Fruit fly (Drosophila melanogaster) whole organism, embryonic: ENCODE data around the gene RhoGEF4.

Source experiments
- Atf6 ChIP-seq: fragments of 200-800 bp; sonication (Bioruptor generic); IDR thresholded peaks from 2 replicates; pipeline ENCODE4 v1.3.6; 2022; ENCODE audit warnings: missing biosample characterization, missing genetic modification characterization
- CG1024 ChIP-seq: fragments of 200-800 bp; sonication (Bioruptor generic); IDR thresholded peaks from 2 replicates; pipeline ENCODE4 v1.3.6; 2022; ENCODE audit warnings: missing biosample characterization, missing genetic modification characterization
- CG10543 ChIP-seq: fragments of 200-800 bp; sonication (Bioruptor generic); optimal IDR thresholded peaks from 3 replicates; lab custom pipeline; 2017; ENCODE audit warnings: missing biosample characterization, mild to moderate bottlenecking, missing genetic modification characterization, moderate library complexity
- CG12659 ChIP-seq: fragments of 200-800 bp; sonication (Bioruptor generic); optimal IDR thresholded peaks from 3 replicates; lab custom pipeline; 2017; ENCODE audit warnings: mild to moderate bottlenecking, missing biosample characterization, missing genetic modification reagents, missing genetic modification characterization
- CG15514 ChIP-seq: fragments of 200-800 bp; sonication (Bioruptor generic); optimal IDR thresholded peaks from 3 replicates; lab custom pipeline; 2017; ENCODE audit warnings: missing biosample characterization, missing genetic modification characterization, mild to moderate bottlenecking, moderate library complexity, missing genetic modification reagents
- CG16815 ChIP-seq: fragments of 200-800 bp; sonication (Bioruptor generic); optimal IDR thresholded peaks from 3 replicates; lab custom pipeline; 2017; ENCODE audit warnings: missing biosample characterization, mild to moderate bottlenecking, missing genetic modification characterization
- CG16863 ChIP-seq: fragments of 200-800 bp; sonication (Bioruptor generic); optimal IDR thresholded peaks from 3 replicates; lab custom pipeline; 2016; ENCODE audit warnings: missing biosample characterization, missing genetic modification characterization
- CG17186 ChIP-seq: fragments of 200-800 bp; sonication (Bioruptor generic); optimal IDR thresholded peaks from 3 replicates; lab custom pipeline; 2017; ENCODE audit warnings: missing biosample characterization, missing genetic modification reagents, missing genetic modification characterization
- CG17612 ChIP-seq: fragments of 200-800 bp; sonication (Bioruptor generic); IDR thresholded peaks from 2 replicates; pipeline ENCODE4 v1.3.6; 2022; ENCODE audit warnings: missing biosample characterization, missing genetic modification characterization
- CG18262 ChIP-seq: fragments of 200-800 bp; optimal IDR thresholded peaks from 3 replicates; lab custom pipeline; 2019; ENCODE audit warnings: missing biosample characterization, mild to moderate bottlenecking, missing genetic modification characterization, moderate library complexity
- CG3163 ChIP-seq: fragments of 200-800 bp; sonication (Bioruptor generic); optimal IDR thresholded peaks from 3 replicates; lab custom pipeline; 2016; ENCODE audit warnings: missing biosample characterization, missing genetic modification characterization
- CG32767 ChIP-seq: fragments of 200-800 bp; sonication (Bioruptor generic); IDR thresholded peaks from 2 replicates; pipeline ENCODE4 v1.3.6; 2022; ENCODE audit warnings: missing biosample characterization, missing genetic modification characterization
- CG34422 ChIP-seq: fragments of 200-800 bp; sonication (Bioruptor generic); IDR thresholded peaks from 3 replicates; pipeline ENCODE4 v1.3.6; 2022; ENCODE audit warnings: missing biosample characterization, missing genetic modification characterization
- CG43689 ChIP-seq: fragments of 200-800 bp; sonication (Bioruptor generic); IDR thresholded peaks from 2 replicates; pipeline ENCODE4 v1.3.6; 2022; ENCODE audit warnings: missing biosample characterization, missing genetic modification characterization
- CG4707 ChIP-seq: fragments of 200-800 bp; sonication (Bioruptor generic); optimal IDR thresholded peaks from 2 replicates; lab custom pipeline; 2018; ENCODE audit warnings: missing biosample characterization, mild to moderate bottlenecking, missing genetic modification characterization, moderate library complexity
- CG4820 ChIP-seq: fragments of 200-800 bp; sonication (Bioruptor generic); optimal IDR thresholded peaks from 3 replicates; lab custom pipeline; 2016; ENCODE audit warnings: missing biosample characterization, missing genetic modification characterization
- CG6272 ChIP-seq: fragments of 200-800 bp; sonication (Bioruptor generic); IDR thresholded peaks from 2 replicates; pipeline ENCODE4 v1.3.6; 2022; ENCODE audit warnings: missing biosample characterization, missing genetic modification characterization
- CG8359 ChIP-seq: fragments of 200-800 bp; sonication (Bioruptor generic); optimal IDR thresholded peaks from 2 replicates; lab custom pipeline; 2017; ENCODE audit warnings: missing biosample characterization, mild to moderate bottlenecking, missing genetic modification characterization, borderline replicate concordance
- CG9727 ChIP-seq: fragments of 200-800 bp; sonication (Bioruptor generic); optimal IDR thresholded peaks from 3 replicates; lab custom pipeline; 2017; ENCODE audit warnings: missing biosample characterization, mild to moderate bottlenecking, missing genetic modification characterization
- CoRest ChIP-seq: fragments of 200-800 bp; sonication (Bioruptor generic); optimal IDR thresholded peaks from 3 replicates; lab custom pipeline; 2018; ENCODE audit warnings: missing biosample characterization, mild to moderate bottlenecking, missing genetic modification characterization, moderate library complexity
- Drgx ChIP-seq: fragments of 200-800 bp; sonication (Bioruptor generic); IDR thresholded peaks from 2 replicates; pipeline ENCODE4 v1.3.6; 2022; ENCODE audit warnings: missing biosample characterization, missing genetic modification characterization
- Fer2 ChIP-seq: fragments of 200-800 bp; sonication (Bioruptor generic); optimal IDR thresholded peaks from 2 replicates; lab custom pipeline; 2018; ENCODE audit warnings: missing biosample characterization, mild to moderate bottlenecking, missing genetic modification characterization, moderate library complexity
- GATAe ChIP-seq: fragments of 200-800 bp; sonication (Bioruptor generic); conservative IDR thresholded peaks from 2 replicates; pipeline ENCODE4 v1.3.6; 2022; ENCODE audit warnings: missing biosample characterization, missing genetic modification characterization
- Gug ChIP-seq: fragments of 200-800 bp; sonication (Bioruptor generic); IDR thresholded peaks from 4 replicates; pipeline ENCODE4 v1.3.6; 2022; ENCODE audit warnings: missing biosample characterization, missing genetic modification characterization
- HLH4C ChIP-seq: fragments of 200-800 bp; sonication (Bioruptor generic); IDR thresholded peaks from 3 replicates; pipeline ENCODE4 v1.3.6; 2022; ENCODE audit warnings: missing biosample characterization, missing genetic modification characterization; ENCODE audit not compliant: partially characterized antibody
- HLHmδ ChIP-seq: fragments of 200-800 bp; sonication (Bioruptor generic); optimal IDR thresholded peaks from 2 replicates; lab custom pipeline; 2018; ENCODE audit warnings: missing biosample characterization, mild to moderate bottlenecking, missing genetic modification characterization, moderate library complexity
- Kr ChIP-seq: fragments of 200-800 bp; sonication (Bioruptor generic); optimal IDR thresholded peaks from 2 replicates; lab custom pipeline; 2017; ENCODE audit warnings: missing biosample characterization, mild to moderate bottlenecking, missing genetic modification characterization
- MTF-1 ChIP-seq: fragments of 200-800 bp; sonication (Bioruptor generic); optimal IDR thresholded peaks from 2 replicates; lab custom pipeline; 2018; ENCODE audit warnings: missing biosample characterization, mild to moderate bottlenecking, missing genetic modification characterization, borderline replicate concordance
- ab ChIP-seq: fragments of 200-800 bp; sonication (Bioruptor generic); optimal IDR thresholded peaks from 2 replicates; lab custom pipeline; 2016; ENCODE audit warnings: missing biosample characterization, missing genetic modification characterization
- ato ChIP-seq: fragments of 200-800 bp; sonication (Bioruptor generic); IDR thresholded peaks from 2 replicates; pipeline ENCODE4 v1.3.6; 2022; ENCODE audit warnings: missing biosample characterization, missing genetic modification characterization; ENCODE audit not compliant: partially characterized antibody
- chinmo ChIP-seq: fragments of 200-800 bp; sonication (Bioruptor generic); IDR thresholded peaks from 4 replicates; pipeline ENCODE4 v1.3.6; 2022; ENCODE audit warnings: missing biosample characterization, missing genetic modification characterization; ENCODE audit not compliant: partially characterized antibody
- chm ChIP-seq: fragments of 200-800 bp; sonication (Bioruptor generic); IDR thresholded peaks from 2 replicates; pipeline ENCODE4 v1.3.6; 2022; ENCODE audit warnings: missing biosample characterization, missing genetic modification characterization
- ci ChIP-seq: fragments of 200-800 bp; sonication (Bioruptor generic); IDR thresholded peaks from 3 replicates; pipeline ENCODE4 v1.3.6; 2022; ENCODE audit warnings: missing biosample characterization, missing genetic modification characterization
- corto ChIP-seq: fragments of 200-800 bp; sonication (Bioruptor generic); optimal IDR thresholded peaks from 2 replicates; lab custom pipeline; 2016; ENCODE audit warnings: missing biosample characterization, mild to moderate bottlenecking, missing genetic modification characterization, moderate library complexity
- ftz-f1 ChIP-seq: fragments of 200-800 bp; sonication (Bioruptor generic); optimal IDR thresholded peaks from 2 replicates; lab custom pipeline; 2016; ENCODE audit warnings: missing biosample characterization, missing genetic modification characterization
- gem ChIP-seq: fragments of 200-800 bp; sonication (Bioruptor generic); optimal IDR thresholded peaks from 2 replicates; lab custom pipeline; 2019; ENCODE audit warnings: missing biosample characterization, mild to moderate bottlenecking, missing genetic modification characterization, moderate library complexity
- grau ChIP-seq: fragments of 200-800 bp; optimal IDR thresholded peaks from 3 replicates; lab custom pipeline; 2019; ENCODE audit warnings: missing biosample characterization, mild to moderate bottlenecking, missing genetic modification characterization, moderate library complexity
- insv ChIP-seq, 2 experiments: fragments of 200-800 bp; sonication (Bioruptor generic); optimal IDR thresholded peaks; 3 replicates each; lab custom pipeline; 2016 to 2018; ENCODE audit warnings: missing biosample characterization in 2 of 2, missing genetic modification characterization in 2 of 2
- jigr1 ChIP-seq: fragments of 200-800 bp; sonication (Bioruptor generic); IDR thresholded peaks from 3 replicates; pipeline ENCODE4 v1.3.6; 2022; ENCODE audit warnings: missing biosample characterization, missing genetic modification characterization
- jumu ChIP-seq: fragments of 200-800 bp; sonication (Bioruptor generic); optimal IDR thresholded peaks from 3 replicates; lab custom pipeline; 2016; ENCODE audit warnings: missing biosample characterization, missing genetic modification characterization
- kay ChIP-seq: fragments of 200-800 bp; sonication (Bioruptor generic); optimal IDR thresholded peaks from 2 replicates; lab custom pipeline; 2016; ENCODE audit warnings: missing biosample characterization, missing genetic modification characterization
- maf-S ChIP-seq: fragments of 200-800 bp; sonication (Bioruptor generic); optimal IDR thresholded peaks from 2 replicates; lab custom pipeline; 2016; ENCODE audit warnings: missing biosample characterization, missing genetic modification characterization
- pita ChIP-seq: fragments of 200-800 bp; sonication (Bioruptor generic); optimal IDR thresholded peaks from 2 replicates; lab custom pipeline; 2017; ENCODE audit warnings: missing biosample characterization, mild to moderate bottlenecking, missing genetic modification characterization
- pzg ChIP-seq: fragments of 200-800 bp; sonication (Bioruptor generic); optimal IDR thresholded peaks from 3 replicates; lab custom pipeline; 2018; ENCODE audit warnings: missing biosample characterization, mild to moderate bottlenecking, missing genetic modification characterization, moderate library complexity
- salm ChIP-seq: fragments of 200-800 bp; sonication (Bioruptor generic); optimal IDR thresholded peaks from 2 replicates; lab custom pipeline; 2018; ENCODE audit warnings: missing biosample characterization, mild to moderate bottlenecking, missing genetic modification characterization
- sens-2 ChIP-seq: fragments of 200-800 bp; sonication (Bioruptor generic); IDR thresholded peaks from 2 replicates; pipeline ENCODE4 v1.3.6; 2022; ENCODE audit warnings: missing biosample characterization, missing genetic modification characterization
- so ChIP-seq: fragments of 200-800 bp; sonication (Bioruptor generic); IDR thresholded peaks from 3 replicates; pipeline ENCODE4 v1.3.6; 2022; ENCODE audit warnings: missing biosample characterization, missing genetic modification characterization
- tgo ChIP-seq: fragments of 200-800 bp; sonication (Bioruptor generic); IDR thresholded peaks from 3 replicates; pipeline ENCODE4 v1.3.6; 2022; ENCODE audit warnings: missing biosample characterization, missing genetic modification characterization
- toy ChIP-seq: fragments of 200-800 bp; sonication (Bioruptor generic); IDR thresholded peaks from 2 replicates; pipeline ENCODE4 v1.3.6; 2022; ENCODE audit warnings: missing biosample characterization, missing genetic modification characterization
- vfl ChIP-seq: fragments of 200-800 bp; sonication (Bioruptor generic); optimal IDR thresholded peaks from 2 replicates; lab custom pipeline; 2016; ENCODE audit warnings: missing biosample characterization, missing genetic modification characterization

Gene RhoGEF4

dm6 chr3L:7360324-7360852 is 37.2 kb upstream of the RhoGEF4 start, which contains the start of gene Sec63 (continued):
- TF ChIP-seq vfl (GFP tag; lab: Kevin White, UChicago) (peak; percentile 4), so (GFP tag; lab: Robert Waterston, UW) (peak; percentile 60; the same call in 2 of the 3 replicates), CG6272 (GFP tag; lab: Robert Waterston, UW) (peak; percentile 53), ato (GFP tag; lab: Robert Waterston, UW) (peak; percentile 54; the same call in 1 of the 2 replicates), CG9727 (GFP tag; lab: Kevin White, UChicago) (peak; percentile 20), GATAe (no peak), pzg (peak; percentile 77), HLHmδ (GFP tag; lab: Kevin White, UChicago) (peak; percentile 96), CG16815 (no peak), CG16863 (no peak), CG12659 (GFP tag; lab: Kevin White, UChicago) (peak; percentile 76), salm (no peak), CG34422 (GFP tag; lab: Robert Waterston, UW) (peak; percentile 85), grau (tag; lab: Kevin White, UChicago) (peak; percentile 53), HLH4C (GFP tag; lab: Robert Waterston, UW) (peak; percentile 89), CG8359 (GFP tag; lab: Kevin White, UChicago) (no peak), ftz-f1 (GFP tag; lab: Kevin White, UChicago) (no peak), toy (no peak), Drgx (GFP tag; lab: Robert Waterston, UW) (no peak), CG10543 (GFP tag; lab: Kevin White, UChicago) (peak; percentile 7), chinmo (peak; percentile 6; the same call in 2 of the 4 replicates), kay (no peak), CG4707 (GFP tag; lab: Kevin White, UChicago) (no peak), jumu (peak; percentile 39), MTF-1 (GFP tag; lab: Kevin White, UChicago) (no peak), ab (no peak), Atf6 (GFP tag; lab: Robert Waterston, UW) (no peak; the same call in 1 of the 2 replicates), CG32767 (peak; percentile 20; the same call in 1 of the 2 replicates), ci (GFP tag; lab: Robert Waterston, UW) (no peak; the same call in 1 of the 3 replicates), gem (tag; lab: Kevin White, UChicago) (peak; percentile 71), CG4820 (GFP tag; lab: Kevin White, UChicago) (peak; percentile 21), maf-S (GFP tag; lab: Kevin White, UChicago) (no peak), CG15514 (GFP tag; lab: Kevin White, UChicago) (peak; percentile 100), sens-2 (GFP tag; lab: Robert Waterston, UW) (no peak), Fer2 (peak; percentile 26), Kr (GFP tag; lab: Kevin White, UChicago) (no peak), CG1024 (no peak), tgo (GFP tag; lab: Robert Waterston, UW) (no peak; the same call in 1 of the 3 replicates), jigr1 (no peak), Gug (GFP tag; lab: Robert Waterston, UW) (peak; percentile 4; the same call in 1 of the 4 replicates), corto (GFP tag; lab: Kevin White, UChicago) (no peak), pita (GFP tag; lab: Kevin White, UChicago) (no peak), CG3163 (GFP tag; lab: Kevin White, UChicago) (no peak), CG17612 (GFP tag; lab: Robert Waterston, UW) (no peak), insv (GFP tag; optimal IDR thresholded peaks at IDR 0.05; lab: Kevin White, UChicago) (no peak), chm (GFP tag; lab: Robert Waterston, UW) (0 out of 2 replicates have a peak, but pooled peaks have one; percentile 34), CG43689 (GFP tag; lab: Robert Waterston, UW) (no peak), CG17186 (GFP tag; lab: Kevin White, UChicago) (peak; percentile 41), CG18262 (tag; lab: Kevin White, UChicago) (peak; percentile 26), CoRest (tag; lab: Kevin White, UChicago) (peak; percentile 34)
